Fruit fly (Drosophila melanogaster) whole organism, wandering third instar larva: Measurements from ENCODE around the gene Gr63a.

Source experiments
- Abd-B ChIP-seq: fragments of >200 bp; optimal IDR thresholded peaks from 2 replicates; lab custom pipeline; 2017; ENCODE audit warnings: missing biosample characterization, missing genetic modification characterization
- CG32264 ChIP-seq: fragments of 200-800 bp; sonication (Bioruptor generic); optimal IDR thresholded peaks from 2 replicates; lab custom pipeline; 2016; ENCODE audit warnings: missing biosample characterization, missing genetic modification characterization
- CrebA ChIP-seq: fragments of 200-800 bp; sonication (Bioruptor generic); optimal IDR thresholded peaks from 2 replicates; lab custom pipeline; 2016; ENCODE audit warnings: missing biosample characterization, mild to moderate bottlenecking, missing genetic modification characterization, borderline replicate concordance
- Dif ChIP-seq: fragments of 200-275, 200-300 bp; sonication (Bioruptor generic); optimal IDR thresholded peaks from 2 replicates; lab custom pipeline; 2018; ENCODE audit warnings: missing biosample characterization, missing genetic modification characterization; ENCODE audit not compliant: partially characterized antibody
- GATAd ChIP-seq: sonication (Bioruptor generic); optimal IDR thresholded peaks from 2 replicates; lab custom pipeline; 2016; ENCODE audit warnings: missing biosample characterization, missing genetic modification characterization
- HLH106 ChIP-seq: fragments of 200-800 bp; optimal IDR thresholded peaks from 3 replicates; lab custom pipeline; 2019; ENCODE audit warnings: missing biosample characterization, mild to moderate bottlenecking, missing genetic modification characterization, moderate library complexity
- Hnf4 ChIP-seq: fragments of 200-800 bp; sonication (Bioruptor generic); optimal IDR thresholded peaks from 2 replicates; lab custom pipeline; 2016; ENCODE audit warnings: missing biosample characterization, mild to moderate bottlenecking, missing genetic modification characterization
- Hr78 ChIP-seq: fragments of >200 bp; optimal IDR thresholded peaks from 2 replicates; lab custom pipeline; 2017; ENCODE audit warnings: missing biosample characterization, missing genetic modification characterization
- Jra ChIP-seq: sonication (Bioruptor generic); optimal IDR thresholded peaks from 2 replicates; lab custom pipeline; 2016; ENCODE audit warnings: missing biosample characterization, missing genetic modification characterization
- Mio ChIP-seq: sonication (Bioruptor generic); optimal IDR thresholded peaks from 2 replicates; lab custom pipeline; 2016; ENCODE audit warnings: missing biosample characterization, missing genetic modification characterization
- Myc ChIP-seq: fragments of >200 bp; optimal IDR thresholded peaks from 2 replicates; lab custom pipeline; 2017
- OdsH ChIP-seq: fragments of 200-800 bp; sonication (Bioruptor generic); optimal IDR thresholded peaks from 2 replicates; lab custom pipeline; 2016; ENCODE audit warnings: missing biosample characterization, mild to moderate bottlenecking, missing genetic modification characterization
- Rel ChIP-seq, 2 experiments: fragments of 200-800 bp; sonication (Bioruptor generic) in 1 of 2; optimal IDR thresholded peaks; 2 replicates in 1 of 2; 3 replicates in 1 of 2; lab custom pipeline; 2016 to 2019; ENCODE audit warnings: mild to moderate bottlenecking in 2 of 2, missing biosample characterization in 2 of 2, missing genetic modification characterization in 2 of 2, moderate library complexity in 1 of 2
- Sp1 ChIP-seq: fragments of 200-800 bp; sonication (Bioruptor generic); optimal IDR thresholded peaks from 3 replicates; lab custom pipeline; 2019; ENCODE audit warnings: missing biosample characterization, mild to moderate bottlenecking, missing genetic modification characterization, moderate library complexity
- Vsx2 ChIP-seq: fragments of 200-300, 225-300 bp; sonication (Bioruptor generic); optimal IDR thresholded peaks from 2 replicates; lab custom pipeline; 2018; ENCODE audit warnings: missing biosample characterization, missing genetic modification characterization; ENCODE audit not compliant: partially characterized antibody
- br ChIP-seq: fragments of 200-800 bp; sonication (Bioruptor generic); optimal IDR thresholded peaks from 2 replicates; lab custom pipeline; 2016; ENCODE audit warnings: missing biosample characterization, missing genetic modification characterization
- brk ChIP-seq: fragments of 200-800 bp; sonication (Bioruptor generic); optimal IDR thresholded peaks from 2 replicates; lab custom pipeline; 2016; ENCODE audit warnings: missing biosample characterization, mild to moderate bottlenecking, missing genetic modification characterization
- dl ChIP-seq, 2 experiments: fragments of 175-275, 200-275 bp in 1 of 2; fragments of 200-275 bp in 1 of 2; sonication (Bioruptor generic); optimal IDR thresholded peaks; lab custom pipeline; 2018; ENCODE audit warnings: mild to moderate bottlenecking in 2 of 2, missing biosample characterization in 2 of 2, missing genetic modification characterization in 2 of 2, moderate library complexity in 2 of 2; ENCODE audit not compliant: partially characterized antibody in 2 of 2, insufficient read depth in 1 of 2
- dmrt93B ChIP-seq: fragments of 200-800 bp; sonication (Bioruptor generic); optimal IDR thresholded peaks from 2 replicates; lab custom pipeline; 2018; ENCODE audit warnings: missing biosample characterization, mild to moderate bottlenecking, missing genetic modification characterization
- foxo ChIP-seq, 2 experiments: fragments of 200-800 bp; sonication (Bioruptor generic); optimal IDR thresholded peaks; 2 replicates in 1 of 2; 3 replicates in 1 of 2; lab custom pipeline; 2016 to 2017; ENCODE audit warnings: missing biosample characterization in 2 of 2, missing genetic modification characterization in 2 of 2
- fru ChIP-seq: fragments of 200-800 bp; sonication (Bioruptor generic); optimal IDR thresholded peaks from 3 replicates; lab custom pipeline; 2016; ENCODE audit warnings: missing biosample characterization, mild to moderate bottlenecking, missing genetic modification characterization
- h ChIP-seq: fragments of 200-800 bp; sonication (Bioruptor generic); optimal IDR thresholded peaks from 3 replicates; lab custom pipeline; 2016; ENCODE audit warnings: missing biosample characterization, mild to moderate bottlenecking, missing genetic modification characterization
- jim ChIP-seq: fragments of 175-275, 200-325 bp; sonication (Bioruptor generic); optimal IDR thresholded peaks from 2 replicates; lab custom pipeline; 2016; ENCODE audit warnings: missing biosample characterization, mild to moderate bottlenecking, missing genetic modification characterization
- lola ChIP-seq: fragments of >200 bp; optimal IDR thresholded peaks from 2 replicates; lab custom pipeline; 2017; ENCODE audit warnings: missing biosample characterization, missing genetic modification characterization
- pan ChIP-seq: fragments of >200 bp; optimal IDR thresholded peaks from 2 replicates; lab custom pipeline; 2017
- psq ChIP-seq: fragments of 200-800 bp; sonication (Bioruptor generic); optimal IDR thresholded peaks from 3 replicates; lab custom pipeline; 2017; ENCODE audit warnings: missing biosample characterization, mild to moderate bottlenecking, missing genetic modification characterization, moderate library complexity
- sv ChIP-seq: fragments of 200-800 bp; sonication (Bioruptor generic); optimal IDR thresholded peaks from 3 replicates; lab custom pipeline; 2016; ENCODE audit warnings: missing biosample characterization, missing genetic modification characterization
- tai ChIP-seq: sonication (Bioruptor generic); optimal IDR thresholded peaks from 2 replicates; lab custom pipeline; 2016; ENCODE audit warnings: missing biosample characterization, missing genetic modification characterization
- usp ChIP-seq: fragments of >200 bp; optimal IDR thresholded peaks from 2 replicates; lab custom pipeline; 2017; ENCODE audit warnings: missing biosample characterization, missing genetic modification characterization
- woc ChIP-seq: sonication (Bioruptor generic); optimal IDR thresholded peaks from 2 replicates; lab custom pipeline; 2016; ENCODE audit warnings: missing biosample characterization, mild to moderate bottlenecking, missing genetic modification characterization

Gr63a gene

dm6 chr3L:3848687-3849270 is 47.6 kb downstream of the Gr63a start:
- no peak for TF ChIP-seq tai
- no peak for TF ChIP-seq pan
- TF ChIP-seq OdsH (GFP tag; lab: Kevin White, UChicago) = no peak
- no peak for TF ChIP-seq CrebA (GFP tag; lab: Kevin White, UChicago)
- TF ChIP-seq Mio (GFP tag; lab: Kevin White, UChicago) = no peak
- TF ChIP-seq Myc (lab: Kevin White, UChicago) = no peak
- TF ChIP-seq Hnf4 (GFP tag; lab: Kevin White, UChicago) = no peak
- no peak for TF ChIP-seq usp (GFP tag; lab: Kevin White, UChicago)
- TF ChIP-seq Vsx2 = no peak
- no peak for TF ChIP-seq Sp1 (GFP tag; lab: Kevin White, UChicago)
- no peak for TF ChIP-seq lola (GFP tag; lab: Kevin White, UChicago)
- no peak for TF ChIP-seq GATAd
- TF ChIP-seq HLH106 (tag; lab: Kevin White, UChicago) = no peak

DNA sequence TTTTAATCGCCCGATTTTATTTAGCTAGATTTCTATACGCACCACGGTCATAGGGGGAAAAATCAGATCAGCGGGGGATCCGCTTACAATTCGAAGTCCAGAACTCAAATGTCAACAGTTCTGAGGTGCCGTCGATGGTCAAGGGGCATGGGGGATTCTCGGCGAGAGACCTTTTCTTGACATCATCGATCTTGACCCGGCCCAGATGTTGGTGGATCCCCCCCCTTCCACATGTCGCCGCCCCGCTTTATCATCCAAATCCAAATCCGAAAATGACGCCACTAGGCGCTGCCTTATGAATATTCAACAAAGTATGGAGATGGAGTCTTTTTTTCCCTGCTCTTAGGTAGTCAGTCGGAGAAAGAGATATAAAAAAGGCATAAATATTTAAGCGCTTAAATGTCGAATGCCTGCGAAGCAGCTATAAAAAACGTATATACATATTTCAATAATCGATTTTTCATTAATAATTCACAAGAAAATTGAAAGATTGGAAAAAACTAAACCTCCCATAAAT is 48.5 kb downstream of the Gr63a start:
- TF ChIP-seq Rel (GFP tag; optimal IDR thresholded peaks at IDR 0.05; lab: Kevin White, UChicago) (no peak), Rel (tag; optimal IDR thresholded peaks at IDR 0.05; lab: Kevin White, UChicago) (no peak), CrebA (GFP tag; lab: Kevin White, UChicago) (no peak), HLH106 (tag; lab: Kevin White, UChicago) (no peak), Dif (GFP tag; lab: Kevin White, UChicago) (no peak), jim (GFP tag; lab: Kevin White, UChicago) (no peak), Abd-B (no peak), usp (GFP tag; lab: Kevin White, UChicago) (no peak), psq (no peak), Hr78 (GFP tag; lab: Kevin White, UChicago) (no peak), br (GFP tag; lab: Kevin White, UChicago) (no peak), dmrt93B (no peak), CG32264 (GFP tag; lab: Kevin White, UChicago) (no peak), brk (GFP tag; lab: Kevin White, UChicago) (no peak), pan (no peak), sv (GFP tag; lab: Kevin White, UChicago) (no peak), h (GFP tag; lab: Kevin White, UChicago) (no peak), woc (GFP tag; lab: Kevin White, UChicago) (no peak), Mio (GFP tag; lab: Kevin White, UChicago) (no peak), lola (GFP tag; lab: Kevin White, UChicago) (no peak), foxo (GFP tag; optimal IDR thresholded peaks at IDR 0.05; lab: Kevin White, UChicago) (no peak)

DNA sequence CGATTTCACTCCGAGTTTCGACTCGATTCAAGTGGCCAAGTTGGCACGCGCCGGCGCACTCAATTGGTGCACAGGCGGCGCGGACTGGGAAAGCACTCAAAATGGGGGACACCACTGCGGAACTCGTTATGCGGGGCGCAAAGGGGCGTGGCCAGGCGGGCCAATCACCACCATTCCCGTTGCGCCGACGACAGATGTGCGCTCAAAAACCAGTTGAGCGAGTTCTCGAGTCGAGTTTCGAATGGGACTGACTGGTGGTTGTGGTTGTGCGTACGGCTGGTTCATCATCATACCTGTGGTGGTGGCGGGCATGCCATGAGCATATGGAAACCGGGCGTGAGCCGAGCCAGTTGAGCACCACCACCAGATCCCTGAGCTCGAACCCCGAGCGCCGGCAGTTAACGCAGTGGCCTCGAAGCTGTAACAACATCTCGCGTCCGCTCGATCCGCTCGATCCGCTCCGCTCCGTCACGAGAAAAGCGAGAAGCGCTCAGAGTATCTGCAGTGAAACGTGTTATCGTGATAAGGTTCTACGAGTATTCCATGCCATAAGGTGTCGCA is 50.5 kb downstream of the Gr63a start, which contains the start of gene Awh:
Gene Awh, plus strand, starts transcription at position 392 of the 561 bp plus-strand sequence.
- TF ChIP-seq psq (no peak), Dif (GFP tag; lab: Kevin White, UChicago) (peak; percentile 93), Hr78 (GFP tag; lab: Kevin White, UChicago) (no peak), HLH106 (tag; lab: Kevin White, UChicago) (no peak), h (GFP tag; lab: Kevin White, UChicago) (peak; percentile 67), CrebA (GFP tag; lab: Kevin White, UChicago) (peak; percentile 67), dmrt93B (no peak), dl (GFP tag; optimal IDR thresholded peaks at IDR 0.05; lab: Kevin White, UChicago; ENCODE audit: insufficient read depth in 1 of 2, partially characterized antibody in 2 of 2) (peak in 1 of 2 experiments; percentile 54), Jra (GFP tag; lab: Kevin White, UChicago) (peak; percentile 27), fru (GFP tag; lab: Kevin White, UChicago) (peak; percentile 14), Vsx2 (peak; percentile 96)
